Fruit fly (Drosophila melanogaster) whole organism, embryonic: ENCODE data around the gene Agpat1.

Experiments used
- Adf1 ChIP-seq: fragments of 200-800 bp; sonication (Bioruptor generic); IDR thresholded peaks from 2 replicates; pipeline ENCODE4 v1.3.6; 2022; ENCODE audit warnings: missing biosample characterization, missing genetic modification characterization
- Atf6 ChIP-seq: fragments of 200-800 bp; sonication (Bioruptor generic); IDR thresholded peaks from 2 replicates; pipeline ENCODE4 v1.3.6; 2022; ENCODE audit warnings: missing biosample characterization, missing genetic modification characterization
- Bgb ChIP-seq: fragments of 200-800 bp; sonication (Bioruptor generic); IDR thresholded peaks from 2 replicates; pipeline ENCODE4 v1.3.6; 2022; ENCODE audit warnings: missing biosample characterization, missing genetic modification characterization; ENCODE audit not compliant: partially characterized antibody
- CG1024 ChIP-seq: fragments of 200-800 bp; sonication (Bioruptor generic); IDR thresholded peaks from 2 replicates; pipeline ENCODE4 v1.3.6; 2022; ENCODE audit warnings: missing biosample characterization, missing genetic modification characterization
- CG13287 ChIP-seq: fragments of 200-800 bp; sonication (Bioruptor generic); IDR thresholded peaks from 2 replicates; pipeline ENCODE4 v1.3.6; 2022; ENCODE audit warnings: missing biosample characterization, missing genetic modification characterization; ENCODE audit not compliant: partially characterized antibody
- CG14441 ChIP-seq: fragments of 200-800 bp; sonication (Bioruptor generic); IDR thresholded peaks from 2 replicates; pipeline ENCODE4 v1.3.6; 2022; ENCODE audit warnings: missing biosample characterization, missing genetic modification characterization
- CG17361 ChIP-seq: fragments of 200-800 bp; sonication (Bioruptor generic); IDR thresholded peaks from 3 replicates; pipeline ENCODE4 v1.3.6; 2022; ENCODE audit warnings: missing biosample characterization, missing genetic modification characterization
- CG18262 ChIP-seq: fragments of 200-800 bp; optimal IDR thresholded peaks from 3 replicates; lab custom pipeline; 2019; ENCODE audit warnings: missing biosample characterization, mild to moderate bottlenecking, missing genetic modification characterization, moderate library complexity
- CG2120 ChIP-seq: fragments of 200-800 bp; sonication (Bioruptor generic); optimal IDR thresholded peaks from 3 replicates; lab custom pipeline; 2016; ENCODE audit warnings: missing biosample characterization, missing genetic modification characterization
- CG2199 ChIP-seq: fragments of 200-800 bp; sonication (Bioruptor generic); IDR thresholded peaks from 3 replicates; pipeline ENCODE4 v1.3.6; 2022; ENCODE audit warnings: missing biosample characterization, missing genetic modification characterization
- CG2712 ChIP-seq: fragments of 200-800 bp; optimal IDR thresholded peaks from 3 replicates; lab custom pipeline; 2019; ENCODE audit warnings: missing biosample characterization, mild to moderate bottlenecking, missing genetic modification characterization, moderate library complexity
- CG34224 ChIP-seq: fragments of 200-800 bp; sonication (Bioruptor generic); IDR thresholded peaks from 3 replicates; pipeline ENCODE4 v1.3.6; 2022; ENCODE audit warnings: missing biosample characterization, missing genetic modification characterization; ENCODE audit not compliant: partially characterized antibody
- CG34422 ChIP-seq: fragments of 200-800 bp; sonication (Bioruptor generic); IDR thresholded peaks from 3 replicates; pipeline ENCODE4 v1.3.6; 2022; ENCODE audit warnings: missing biosample characterization, missing genetic modification characterization
- CG42726 ChIP-seq: fragments of 200-800 bp; sonication (Bioruptor generic); IDR thresholded peaks from 2 replicates; pipeline ENCODE4 v1.3.6; 2022; ENCODE audit warnings: missing biosample characterization, missing genetic modification characterization; ENCODE audit not compliant: partially characterized antibody
- CG8359 ChIP-seq: fragments of 200-800 bp; sonication (Bioruptor generic); optimal IDR thresholded peaks from 2 replicates; lab custom pipeline; 2017; ENCODE audit warnings: missing biosample characterization, mild to moderate bottlenecking, missing genetic modification characterization, borderline replicate concordance
- CG9727 ChIP-seq: fragments of 200-800 bp; sonication (Bioruptor generic); optimal IDR thresholded peaks from 3 replicates; lab custom pipeline; 2017; ENCODE audit warnings: missing biosample characterization, mild to moderate bottlenecking, missing genetic modification characterization
- D19A ChIP-seq: fragments of 200-800 bp; optimal IDR thresholded peaks from 3 replicates; lab custom pipeline; 2019; ENCODE audit warnings: missing biosample characterization, mild to moderate bottlenecking, missing genetic modification characterization, moderate library complexity
- D19B ChIP-seq: fragments of 200-800 bp; sonication (Bioruptor generic); optimal IDR thresholded peaks from 2 replicates; lab custom pipeline; 2017; ENCODE audit warnings: missing biosample characterization, mild to moderate bottlenecking, missing genetic modification characterization
- Dbx ChIP-seq: fragments of 200-800 bp; sonication (Bioruptor generic); IDR thresholded peaks from 3 replicates; pipeline ENCODE4 v1.3.6; 2022; ENCODE audit warnings: missing biosample characterization, missing genetic modification characterization
- Dip2 ChIP-seq: fragments of 200-800 bp; sonication (Bioruptor generic); IDR thresholded peaks from 2 replicates; pipeline ENCODE4 v1.3.6; 2022; ENCODE audit warnings: missing biosample characterization, missing genetic modification characterization
- Drgx ChIP-seq: fragments of 200-800 bp; sonication (Bioruptor generic); IDR thresholded peaks from 2 replicates; pipeline ENCODE4 v1.3.6; 2022; ENCODE audit warnings: missing biosample characterization, missing genetic modification characterization
- Elba2 ChIP-seq: fragments of 200-800 bp; sonication (Bioruptor generic); optimal IDR thresholded peaks from 3 replicates; lab custom pipeline; 2016; ENCODE audit warnings: missing biosample characterization, missing genetic modification characterization
- Jarid2 ChIP-seq: fragments of 200-800 bp; sonication (Bioruptor generic); optimal IDR thresholded peaks from 3 replicates; lab custom pipeline; 2017; ENCODE audit warnings: mild to moderate bottlenecking, missing biosample characterization, missing genetic modification reagents, missing genetic modification characterization
- Nf-YA ChIP-seq: fragments of 200-800 bp; sonication (Bioruptor generic); IDR thresholded peaks from 2 replicates; pipeline ENCODE4 v1.3.6; 2022; ENCODE audit warnings: missing biosample characterization, missing genetic modification characterization
- Optix ChIP-seq: fragments of 200-800 bp; sonication (Bioruptor generic); IDR thresholded peaks from 3 replicates; pipeline ENCODE4 v1.3.6; 2022; ENCODE audit warnings: missing biosample characterization, missing genetic modification characterization
- Pdp1 ChIP-seq, 2 experiments: fragments of 200-800 bp; sonication (Bioruptor generic); optimal IDR thresholded peaks; 3 replicates each; lab custom pipeline; 2016; ENCODE audit warnings: missing biosample characterization in 2 of 2, missing genetic modification characterization in 2 of 2, mild to moderate bottlenecking in 1 of 2, moderate library complexity in 1 of 2
- Ptx1 ChIP-seq: fragments of 200-800 bp; sonication (Bioruptor generic); IDR thresholded peaks from 2 replicates; pipeline ENCODE4 v1.3.6; 2022; ENCODE audit warnings: missing biosample characterization, missing genetic modification characterization
- Rfx ChIP-seq: fragments of 200-800 bp; sonication (Bioruptor generic); IDR thresholded peaks from 2 replicates; pipeline ENCODE4 v1.3.6; 2022; ENCODE audit warnings: missing biosample characterization, missing genetic modification characterization
- amos ChIP-seq: fragments of 200-800 bp; sonication (Bioruptor generic); IDR thresholded peaks from 2 replicates; pipeline ENCODE4 v1.3.6; 2022; ENCODE audit warnings: missing biosample characterization, missing genetic modification characterization; ENCODE audit not compliant: partially characterized antibody
- cg ChIP-seq: fragments of 200-800 bp; sonication (Bioruptor generic); optimal IDR thresholded peaks from 3 replicates; lab custom pipeline; 2019; ENCODE audit warnings: missing biosample characterization, mild to moderate bottlenecking, missing genetic modification characterization, moderate library complexity
- chinmo ChIP-seq: fragments of 200-800 bp; sonication (Bioruptor generic); IDR thresholded peaks from 4 replicates; pipeline ENCODE4 v1.3.6; 2022; ENCODE audit warnings: missing biosample characterization, missing genetic modification characterization; ENCODE audit not compliant: partially characterized antibody
- cwo ChIP-seq: fragments of 200-800 bp; sonication (Bioruptor generic); optimal IDR thresholded peaks from 3 replicates; lab custom pipeline; 2017; ENCODE audit warnings: missing biosample characterization, missing genetic modification characterization, mild to moderate bottlenecking, moderate library complexity, missing genetic modification reagents
- dmrt11E ChIP-seq: fragments of 200-800 bp; sonication (Bioruptor generic); optimal IDR thresholded peaks from 3 replicates; lab custom pipeline; 2018; ENCODE audit warnings: missing biosample characterization, mild to moderate bottlenecking, missing genetic modification characterization, moderate library complexity
- dysf ChIP-seq: fragments of 200-800 bp; sonication (Bioruptor generic); IDR thresholded peaks from 3 replicates; pipeline ENCODE4 v1.3.6; 2022; ENCODE audit warnings: missing biosample characterization, missing genetic modification characterization
- eve ChIP-seq, 2 experiments: fragments of >200 bp; optimal IDR thresholded peaks; 2 replicates each; lab custom pipeline; 2017; ENCODE audit warnings: missing biosample characterization in 2 of 2, missing genetic modification characterization in 2 of 2
- gro ChIP-seq: fragments of 200-800 bp; sonication (Bioruptor generic); optimal IDR thresholded peaks from 2 replicates; lab custom pipeline; 2016; ENCODE audit warnings: missing biosample characterization, missing genetic modification characterization
- hbn ChIP-seq: fragments of 200-800 bp; sonication (Bioruptor generic); IDR thresholded peaks from 2 replicates; pipeline ENCODE4 v1.3.6; 2022; ENCODE audit warnings: missing biosample characterization, missing genetic modification characterization; ENCODE audit not compliant: partially characterized antibody
- hkb ChIP-seq, 2 experiments: fragments of 200-800 bp in 1 of 2; fragments of >200 bp in 1 of 2; sonication (Bioruptor generic) in 1 of 2; IDR thresholded peaks in 1 of 2; optimal IDR thresholded peaks in 1 of 2; 2 replicates each; pipeline versions ENCODE4 v1.3.6 to Lab custom; 2017 to 2022; ENCODE audit warnings: missing biosample characterization in 1 of 2, missing genetic modification characterization in 1 of 2
- prd ChIP-seq, 3 experiments: fragments of >200 bp in 2 of 3; fragments of 200-800 bp in 1 of 3; sonication (Bioruptor generic) in 1 of 3; optimal IDR thresholded peaks in 2 of 3; IDR thresholded peaks in 1 of 3; 2 replicates in 2 of 3; 3 replicates in 1 of 3; pipeline versions ENCODE4 v1.3.6 to Lab custom; 2017 to 2022; ENCODE audit warnings: missing biosample characterization in 1 of 3, missing genetic modification characterization in 1 of 3
- rib ChIP-seq: fragments of 200-800 bp; sonication (Bioruptor generic); IDR thresholded peaks from 2 replicates; pipeline ENCODE4 v1.3.6; 2022; ENCODE audit warnings: missing biosample characterization, missing genetic modification characterization
- row ChIP-seq: fragments of 200-800 bp; sonication (Bioruptor generic); IDR thresholded peaks from 3 replicates; pipeline ENCODE4 v1.3.6; 2022; ENCODE audit warnings: missing biosample characterization, missing genetic modification characterization
- sens ChIP-seq: fragments of 200-800 bp; sonication (Bioruptor generic); peaks from one replicate; lab custom pipeline; 2016; ENCODE audit warnings: missing biosample characterization, missing genetic modification characterization
- shn ChIP-seq: fragments of 200-800 bp; sonication (Bioruptor generic); optimal IDR thresholded peaks from 3 replicates; lab custom pipeline; 2016; ENCODE audit warnings: missing biosample characterization, missing genetic modification characterization
- sim ChIP-seq: fragments of 200-800 bp; sonication (Bioruptor generic); IDR thresholded peaks from 2 replicates; pipeline ENCODE4 v1.3.6; 2022; ENCODE audit warnings: missing biosample characterization, missing genetic modification characterization
- tna ChIP-seq: fragments of 200-800 bp; sonication (Bioruptor generic); IDR thresholded peaks from 2 replicates; pipeline ENCODE4 v1.3.6; 2022; ENCODE audit warnings: missing biosample characterization, missing genetic modification characterization; ENCODE audit not compliant: partially characterized antibody
- z ChIP-seq: fragments of 200-800 bp; sonication (Bioruptor generic); IDR thresholded peaks from 3 replicates; pipeline ENCODE4 v1.3.6; 2022; ENCODE audit warnings: missing biosample characterization, missing genetic modification characterization

Agpat1 gene

DNA sequence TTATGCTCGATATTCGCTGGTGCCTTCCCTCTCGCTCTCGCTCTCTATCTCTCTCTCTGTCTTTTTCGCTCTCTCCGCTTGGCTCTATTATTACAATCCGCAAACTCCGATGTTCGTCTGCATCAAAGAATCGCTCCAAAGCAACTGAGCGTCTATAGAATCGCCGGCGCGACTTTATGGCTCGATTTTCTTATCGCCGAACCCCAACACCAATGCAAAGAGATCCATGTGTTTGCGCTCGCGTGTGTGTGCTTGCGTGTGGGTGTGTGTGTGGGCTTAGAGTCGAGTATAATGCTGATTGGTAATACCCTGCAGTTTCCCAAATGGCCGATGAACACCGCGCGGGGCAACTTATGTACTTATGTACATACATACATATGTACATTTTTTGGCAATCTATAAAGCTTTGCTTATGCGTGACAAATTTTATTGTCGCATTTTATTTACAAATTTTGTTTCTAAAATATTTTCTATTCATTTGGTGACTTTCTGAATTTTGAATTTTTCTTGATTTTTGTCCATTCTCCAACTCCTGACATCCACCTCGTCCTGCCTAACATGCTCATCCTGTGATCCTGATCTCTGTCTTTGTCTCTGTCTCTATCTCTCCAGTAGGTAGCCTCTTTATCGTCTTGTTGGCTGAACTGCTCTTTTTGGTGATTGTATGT lies 4.5 kb upstream of the Agpat1 start, which contains the start of gene Paics:
Gene Paics, minus strand, starts transcription at position 152 of the 668 bp plus-strand sequence.
- TF ChIP-seq chinmo (GFP tag; lab: Robert Waterston, UW) (peak; percentile 93), row (peak; percentile 62), CG18262 (tag; lab: Kevin White, UChicago) (peak; percentile 26), sim (GFP tag; lab: Robert Waterston, UW) (no peak), CG42726 (peak; percentile 47; the same call in 1 of the 2 replicates), Adf1 (GFP tag; lab: Robert Waterston, UW) (peak; percentile 41; the same call in 1 of the 2 replicates), dmrt11E (tag; lab: Kevin White, UChicago) (no peak), Optix (GFP tag; lab: Robert Waterston, UW) (no peak), Atf6 (GFP tag; lab: Robert Waterston, UW) (0 out of 2 replicates have a peak, but pooled peaks have one; percentile 27), dysf (GFP tag; lab: Robert Waterston, UW) (peak; percentile 27; the same call in 1 of the 3 replicates), CG34224 (GFP tag; lab: Robert Waterston, UW) (peak; percentile 12; the same call in 1 of the 3 replicates), CG2712 (tag; lab: Kevin White, UChicago) (peak; percentile 10), CG34422 (GFP tag; lab: Robert Waterston, UW) (peak; percentile 44; the same call in 1 of the 3 replicates), z (GFP tag; lab: Robert Waterston, UW) (peak; percentile 70; the same call in 2 of the 3 replicates), CG14441 (GFP tag; lab: Robert Waterston, UW) (no peak), CG2120 (peak; percentile 13), prd (optimal IDR thresholded peaks at IDR 0.05; lab: Kevin White, UChicago) (no peak), prd (GFP tag; IDR thresholded peaks at IDR 0.05; lab: Robert Waterston, UW) (peak; percentile 54; the same call in 1 of the 3 replicates), shn (no peak), hbn (0 out of 2 replicates have a peak, but pooled peaks have one; percentile 19), D19B (GFP tag; lab: Kevin White, UChicago) (peak; percentile 24), amos (GFP tag; lab: Robert Waterston, UW) (peak; percentile 36; the same call in 1 of the 2 replicates), Bgb (GFP tag; lab: Robert Waterston, UW) (peak; percentile 50; the same call in 1 of the 2 replicates), Ptx1 (GFP tag; lab: Robert Waterston, UW) (0 out of 2 replicates have a peak, but pooled peaks have one; percentile 38), D19A (tag; lab: Kevin White, UChicago) (peak; percentile 70), Rfx (GFP tag; lab: Robert Waterston, UW) (0 out of 2 replicates have a peak, but pooled peaks have one; percentile 40), cwo (peak; percentile 74), cg (GFP tag; lab: Kevin White, UChicago) (peak; percentile 76), Pdp1 (GFP tag; optimal IDR thresholded peaks at IDR 0.05; lab: Kevin White, UChicago) (no peak), Drgx (GFP tag; lab: Robert Waterston, UW) (peak; percentile 31; the same call in 1 of the 2 replicates), Jarid2 (GFP tag; lab: Kevin White, UChicago) (peak; percentile 12), sens (GFP tag; lab: Kevin White, UChicago) (peak; percentile 71), Dbx (GFP tag; lab: Robert Waterston, UW) (peak; percentile 43; the same call in 2 of the 3 replicates), Dip2 (GFP tag; lab: Robert Waterston, UW) (no peak), CG8359 (GFP tag; lab: Kevin White, UChicago) (peak; percentile 79), CG9727 (GFP tag; lab: Kevin White, UChicago) (peak; percentile 24), tna (GFP tag; lab: Robert Waterston, UW) (0 out of 2 replicates have a peak, but pooled peaks have one; percentile 44), rib (GFP tag; lab: Robert Waterston, UW) (peak; percentile 55; the same call in 1 of the 2 replicates), gro (GFP tag; lab: Kevin White, UChicago) (peak; percentile 4), CG17361 (GFP tag; lab: Robert Waterston, UW) (0 out of 3 replicates have a peak, but pooled peaks have one; percentile 23), CG13287 (GFP tag; lab: Robert Waterston, UW) (peak; percentile 26; the same call in 1 of the 2 replicates), Nf-YA (no peak), eve (GFP tag; optimal IDR thresholded peaks at IDR 0.05; lab: Kevin White, UChicago) (no peak), Elba2 (GFP tag; lab: Kevin White, UChicago) (no peak), CG2199 (GFP tag; lab: Robert Waterston, UW) (0 out of 3 replicates have a peak, but pooled peaks have one; percentile 68), hkb (optimal IDR thresholded peaks at IDR 0.05; lab: Kevin White, UChicago) (no peak), hkb (GFP tag; IDR thresholded peaks at IDR 0.05; lab: Robert Waterston, UW) (no peak), CG1024 (0 out of 2 replicates have a peak, but pooled peaks have one; percentile 14)
